Fruit fly (Drosophila melanogaster) whole organism, adult: ENCODE results near the gene CG12818.

ENCODE experiments used
- CG14711 ChIP-seq: fragments of 200-800 bp; sonication (Bioruptor generic); optimal IDR thresholded peaks from 2 replicates; lab custom pipeline; 2018; ENCODE audit warnings: missing biosample characterization, mild to moderate bottlenecking, missing genetic modification characterization, moderate library complexity
- CG1620 ChIP-seq: fragments of 200-800 bp; sonication (Bioruptor generic); optimal IDR thresholded peaks from 2 replicates; lab custom pipeline; 2016; ENCODE audit warnings: missing biosample characterization, missing genetic modification characterization
- CG7045 ChIP-seq: fragments of 200-800 bp; sonication (Bioruptor generic); optimal IDR thresholded peaks from 2 replicates; lab custom pipeline; 2017; ENCODE audit warnings: missing biosample characterization, mild to moderate bottlenecking, missing genetic modification characterization
- cic ChIP-seq: fragments of 200-800 bp; sonication (Bioruptor generic); optimal IDR thresholded peaks from 2 replicates; lab custom pipeline; 2017; ENCODE audit warnings: missing biosample characterization, mild to moderate bottlenecking, missing genetic modification characterization, moderate library complexity
- kay ChIP-seq: fragments of 200-800 bp; sonication (Bioruptor generic); peaks from one replicate; lab custom pipeline; 2016; ENCODE audit warnings: missing biosample characterization, missing genetic modification characterization, borderline replicate concordance
- ovo ChIP-seq: fragments of 200-800 bp; sonication (Bioruptor generic); optimal IDR thresholded peaks from 2 replicates; lab custom pipeline; 2016; ENCODE audit warnings: missing biosample characterization, missing genetic modification characterization

DNA sequence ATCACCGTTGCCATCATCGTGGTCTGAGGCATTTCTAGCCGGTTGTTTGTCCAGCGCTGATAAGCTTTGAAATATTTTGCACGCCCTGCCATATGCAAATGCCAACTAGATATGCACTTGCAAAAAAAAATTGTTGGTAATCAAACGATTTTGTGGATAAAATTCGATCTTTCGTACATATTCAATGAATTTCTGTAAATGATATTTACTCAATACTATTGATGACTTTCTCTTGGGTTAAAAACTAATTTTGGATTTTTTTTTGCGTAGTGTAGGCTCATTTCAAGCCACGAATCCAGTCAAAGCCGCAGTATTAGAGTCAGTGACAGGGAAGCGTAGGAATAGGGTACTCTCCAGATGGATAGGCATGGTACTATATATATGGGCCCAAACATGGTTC, 48.3 kb upstream of the CG12818 start:
- TF ChIP-seq CG14711 (tag; lab: Kevin White, UChicago): no peak
- no peak for TF ChIP-seq kay (GFP tag; lab: Kevin White, UChicago)
- no peak for TF ChIP-seq CG1620
- no peak for TF ChIP-seq ovo (GFP tag; lab: Kevin White, UChicago)
- TF ChIP-seq cic (GFP tag; lab: Kevin White, UChicago): no peak
- no peak for TF ChIP-seq CG7045
